Worm (Caenorhabditis elegans): ENCODE data around the gene gst-20.

DNA sequence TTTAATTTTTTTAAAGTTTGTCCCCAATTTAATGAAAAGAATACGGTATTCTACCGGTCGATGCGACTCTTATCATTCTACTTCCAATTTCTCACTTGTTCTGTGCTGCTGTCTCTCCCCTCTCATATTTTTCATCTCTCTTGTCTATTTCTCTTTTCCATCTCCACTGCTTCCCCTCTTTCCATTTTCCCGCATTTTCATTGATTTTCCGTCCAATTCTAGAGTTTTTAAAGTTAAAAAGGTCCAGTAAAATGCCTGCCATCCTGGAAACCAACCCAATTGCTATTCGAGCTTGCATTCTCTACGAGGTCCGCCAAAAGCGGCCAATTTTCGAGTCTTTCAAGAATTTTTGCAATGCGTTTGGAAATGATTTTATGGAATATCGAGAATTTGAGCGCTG lies 31.7 kb upstream of the gst-20 start, which contains the start of gene fbxa-167:
- no peak for TF ChIP-seq T20F7.1 (GFP tag; optimal IDR thresholded peaks at IDR 0.05)
- no peak for TF ChIP-seq lin-39 (tag; optimal IDR thresholded peaks at IDR 0.05)

Data from whole organism, L4 larva.